Worm (Caenorhabditis elegans): Measurements from ENCODE around the gene coa-1.

Gene coa-1

ce11 chrIV:174115-174514 lies 31.0 kb upstream of the coa-1 start:
- no peak for TF ChIP-seq fkh-10 (GFP tag; optimal IDR thresholded peaks at IDR 0.05)
- TF ChIP-seq T23F11.4 (GFP tag; optimal IDR thresholded peaks at IDR 0.05): no peak
- TF ChIP-seq che-1 (tag; optimal IDR thresholded peaks at IDR 0.05): no peak
- TF ChIP-seq madf-2 (tag; optimal IDR thresholded peaks at IDR 0.05): no peak
- TF ChIP-seq ref-2 (tag; optimal IDR thresholded peaks at IDR 0.05): peak; percentile 9
- peak; percentile 25 for TF ChIP-seq tbx-2 (tag; optimal IDR thresholded peaks at IDR 0.05)
- TF ChIP-seq ets-4 (tag; optimal IDR thresholded peaks at IDR 0.05): no peak
- TF ChIP-seq sox-4 (tag; optimal IDR thresholded peaks at IDR 0.05): no peak
- no peak for TF ChIP-seq C08G9.2 (tag; optimal IDR thresholded peaks at IDR 0.05)
- no peak for TF ChIP-seq sdc-2 (tag; optimal IDR thresholded peaks at IDR 0.05)
- no peak for TF ChIP-seq ceh-24 (tag; optimal IDR thresholded peaks at IDR 0.05)
- TF ChIP-seq ceh-22 (tag; optimal IDR thresholded peaks at IDR 0.05): no peak
- TF ChIP-seq npax-4 (tag; optimal IDR thresholded peaks at IDR 0.05): no peak
- no peak for TF ChIP-seq dmd-4 (tag; optimal IDR thresholded peaks at IDR 0.05; ENCODE audit: borderline replicate concordance)
- TF ChIP-seq pha-4 (tag; optimal IDR thresholded peaks at IDR 0.05): no peak
- TF ChIP-seq K09A11.1 (tag; optimal IDR thresholded peaks at IDR 0.05; ENCODE audit: insufficient read depth): no peak
- peak; percentile 62 for TF ChIP-seq elt-2 (tag; optimal IDR thresholded peaks at IDR 0.05)
- TF ChIP-seq odd-2 (tag; optimal IDR thresholded peaks at IDR 0.05): no peak
- TF ChIP-seq ceh-18 (tag; optimal IDR thresholded peaks at IDR 0.05): no peak
- no peak for TF ChIP-seq tbx-7 (tag; optimal IDR thresholded peaks at IDR 0.05)
- no peak for TF ChIP-seq pat-9 (tag; optimal IDR thresholded peaks at IDR 0.05)
- TF ChIP-seq ceh-34 (tag; optimal IDR thresholded peaks at IDR 0.05): no peak
- no peak for TF ChIP-seq nhr-11 (tag; optimal IDR thresholded peaks at IDR 0.05)
- no peak for TF ChIP-seq hlh-8 (tag; optimal IDR thresholded peaks at IDR 0.05)

ce11 chrIV:175698-176097 lies 29.4 kb upstream of the coa-1 start:
- TF ChIP-seq ceh-31 (tag; optimal IDR thresholded peaks at IDR 0.05) (peak; percentile 71), unc-55 (GFP tag; optimal IDR thresholded peaks at IDR 0.05) (peak; percentile 29), sox-2 (GFP tag; IDR thresholded peaks at IDR 0.05) (peak; percentile 53), ceh-19 (GFP tag; optimal IDR thresholded peaks at IDR 0.05) (peak; percentile 11), C38D4.7 (GFP tag; optimal IDR thresholded peaks at IDR 0.05) (no peak), fax-1 (tag; optimal IDR thresholded peaks at IDR 0.05) (no peak), che-1 (tag; optimal IDR thresholded peaks at IDR 0.05) (no peak), tbx-2 (tag; optimal IDR thresholded peaks at IDR 0.05) (peak; percentile 44), K02D7.2 (tag; optimal IDR thresholded peaks at IDR 0.05) (no peak)

- TF ChIP-seq K09A11.1 (tag; optimal IDR thresholded peaks at IDR 0.05; ENCODE audit: insufficient read depth): no peak
- TF ChIP-seq T23F11.4 (GFP tag; optimal IDR thresholded peaks at IDR 0.05): no peak
- no peak for TF ChIP-seq ama-1 (optimal IDR thresholded peaks at IDR 0.05)
- peak; percentile 29 for TF ChIP-seq ceh-31 (tag; optimal IDR thresholded peaks at IDR 0.05)
Measured at ce11 chrIV:177487-177886, 27.6 kb upstream of the coa-1 start.

ce11 chrIV:178696-179095 lies 26.4 kb upstream of the coa-1 start, which contains the start of gene tcl-2:
TSS of gene tcl-2 (plus strand) at chrIV:179083.
- TF ChIP-seq unc-55 (GFP tag; optimal IDR thresholded peaks at IDR 0.05): peak; percentile 18
- no peak for TF ChIP-seq fkh-6 (tag; optimal IDR thresholded peaks at IDR 0.05)

ce11 chrIV:179700-180099 lies 25.4 kb upstream of the coa-1 start:
- TF ChIP-seq F13H6.1 (tag; optimal IDR thresholded peaks at IDR 0.05): no peak
- TF ChIP-seq T23F11.4 (GFP tag; optimal IDR thresholded peaks at IDR 0.05): no peak
- TF ChIP-seq lin-11 (tag; optimal IDR thresholded peaks at IDR 0.05): no peak
- TF ChIP-seq sdc-2 (tag; optimal IDR thresholded peaks at IDR 0.05): no peak
- no peak for TF ChIP-seq npax-4 (tag; optimal IDR thresholded peaks at IDR 0.05)
- TF ChIP-seq fkh-10 (GFP tag; optimal IDR thresholded peaks at IDR 0.05): no peak
- no peak for TF ChIP-seq ceh-18 (tag; optimal IDR thresholded peaks at IDR 0.05)
- no peak for TF ChIP-seq unc-42 (tag; optimal IDR thresholded peaks at IDR 0.05)
- no peak for TF ChIP-seq tbx-2 (tag; optimal IDR thresholded peaks at IDR 0.05)
- TF ChIP-seq unc-86 (tag; optimal IDR thresholded peaks at IDR 0.05): no peak
- TF ChIP-seq ceh-19 (GFP tag; optimal IDR thresholded peaks at IDR 0.05): no peak
- TF ChIP-seq ets-4 (tag; optimal IDR thresholded peaks at IDR 0.05): no peak
- TF ChIP-seq lim-6 (tag; optimal IDR thresholded peaks at IDR 0.05): no peak
- TF ChIP-seq Y22D7AL.16 (tag; optimal IDR thresholded peaks at IDR 0.05): no peak
- TF ChIP-seq gmeb-2 (tag; optimal IDR thresholded peaks at IDR 0.05): no peak

All from whole organism, late embryonic.